Fruit fly (Drosophila melanogaster): ENCODE data around the gene CG14082.

CG14082 gene

dm6 chr3L:19129565-19129964 is 9.2 kb downstream of the CG14082 start, which contains the start of gene Spn75F:
Spn75F (minus strand) TSS chr3L:19129665.
- TF ChIP-seq Sin3A (optimal IDR thresholded peaks at IDR 0.05) (no peak), Myc (optimal IDR thresholded peaks at IDR 0.05) (no peak), h (optimal IDR thresholded peaks at IDR 0.05) (no peak), ttk (optimal IDR thresholded peaks at IDR 0.05) (no peak), psq (optimal IDR thresholded peaks at IDR 0.05) (no peak), insv (optimal IDR thresholded peaks at IDR 0.05) (no peak)

dm6 chr3L:19100188-19100587 is 38.6 kb downstream of the CG14082 start, which contains the start of gene Gem2:
Gem2 (minus strand) TSS chr3L:19100363.
- no peak for TF ChIP-seq Myc (optimal IDR thresholded peaks at IDR 0.05)
- no peak for TF ChIP-seq ttk (optimal IDR thresholded peaks at IDR 0.05)
- no peak for TF ChIP-seq h (optimal IDR thresholded peaks at IDR 0.05)
- TF ChIP-seq psq (optimal IDR thresholded peaks at IDR 0.05): no peak
- TF ChIP-seq Sin3A (optimal IDR thresholded peaks at IDR 0.05): no peak
- no peak for TF ChIP-seq insv (optimal IDR thresholded peaks at IDR 0.05)

dm6 chr3L:19097665-19098082 is 41.1 kb downstream of the CG14082 start, which contains the start of the genes Naxd and CG14079:
Naxd (minus strand) TSS chr3L:19097709.
CG14079 (plus strand) TSS chr3L:19097999.
- TF ChIP-seq ttk (optimal IDR thresholded peaks at IDR 0.05) (no peak), psq (optimal IDR thresholded peaks at IDR 0.05) (no peak), insv (optimal IDR thresholded peaks at IDR 0.05) (no peak), Sin3A (optimal IDR thresholded peaks at IDR 0.05) (no peak), Myc (optimal IDR thresholded peaks at IDR 0.05) (no peak), h (optimal IDR thresholded peaks at IDR 0.05) (no peak)

dm6 chr3L:19097102-19097501 is 41.7 kb downstream of the CG14082 start:
- TF ChIP-seq Sin3A (optimal IDR thresholded peaks at IDR 0.05): no peak

dm6 chr3L:19096032-19096431 is 42.7 kb downstream of the CG14082 start, which contains the start of gene CNPYb:
CNPYb (minus strand) TSS chr3L:19096217.
- TF ChIP-seq ttk (optimal IDR thresholded peaks at IDR 0.05) (no peak), Myc (optimal IDR thresholded peaks at IDR 0.05) (no peak), h (optimal IDR thresholded peaks at IDR 0.05) (no peak), insv (optimal IDR thresholded peaks at IDR 0.05) (no peak), Sin3A (optimal IDR thresholded peaks at IDR 0.05) (no peak), psq (optimal IDR thresholded peaks at IDR 0.05) (no peak)

dm6 chr3L:19092125-19093058 is 46.4 kb downstream of the CG14082 start, which contains the start of gene MESR6:
MESR6 (plus strand) TSS chr3L:19092670.
- no peak for TF ChIP-seq h (optimal IDR thresholded peaks at IDR 0.05)
- TF ChIP-seq psq (optimal IDR thresholded peaks at IDR 0.05): no peak
- TF ChIP-seq insv (optimal IDR thresholded peaks at IDR 0.05): no peak
- TF ChIP-seq Myc (optimal IDR thresholded peaks at IDR 0.05): no peak

dm6 chr3L:19091423-19092124 is 47.2 kb downstream of the CG14082 start:
- no peak for TF ChIP-seq psq (optimal IDR thresholded peaks at IDR 0.05)
- no peak for TF ChIP-seq Myc (optimal IDR thresholded peaks at IDR 0.05)

- TF ChIP-seq ttk (optimal IDR thresholded peaks at IDR 0.05): no peak
Observed at dm6 chr3L:19089120-19089519, 49.7 kb downstream of the CG14082 start.

dm6 chr3L:19087369-19088275 is 51.2 kb downstream of the CG14082 start:
- no peak for TF ChIP-seq Myc (optimal IDR thresholded peaks at IDR 0.05)
- no peak for TF ChIP-seq insv (optimal IDR thresholded peaks at IDR 0.05)
- no peak for TF ChIP-seq h (optimal IDR thresholded peaks at IDR 0.05)
- TF ChIP-seq Sin3A (optimal IDR thresholded peaks at IDR 0.05): no peak
- no peak for TF ChIP-seq ttk (optimal IDR thresholded peaks at IDR 0.05)
- TF ChIP-seq psq (optimal IDR thresholded peaks at IDR 0.05): no peak

dm6 chr3L:19086364-19087200 is 52.2 kb downstream of the CG14082 start, which contains the start of gene Mkp3:
Mkp3 (minus strand) TSS chr3L:19086426.
- TF ChIP-seq h (optimal IDR thresholded peaks at IDR 0.05) (no peak), Sin3A (optimal IDR thresholded peaks at IDR 0.05) (no peak), insv (optimal IDR thresholded peaks at IDR 0.05) (no peak), psq (optimal IDR thresholded peaks at IDR 0.05) (no peak), Myc (optimal IDR thresholded peaks at IDR 0.05) (no peak)

All from Kc167 (cell line).